Fruit fly (Drosophila melanogaster) Kc167 (cell line): ENCODE results near the gene retinin.

Experiments used
- h ChIP-seq: fragments of >200 bp; optimal IDR thresholded peaks from 3 replicates; lab custom pipeline; 2018; ENCODE audit warnings: missing external identifiers
- psq ChIP-seq: fragments of >200 bp; optimal IDR thresholded peaks from 2 replicates; lab custom pipeline; 2017; ENCODE audit warnings: missing external identifiers
- ttk ChIP-seq: sonication (Bioruptor generic); optimal IDR thresholded peaks from 2 replicates; lab custom pipeline; 2017; ENCODE audit warnings: missing external identifiers

DNA sequence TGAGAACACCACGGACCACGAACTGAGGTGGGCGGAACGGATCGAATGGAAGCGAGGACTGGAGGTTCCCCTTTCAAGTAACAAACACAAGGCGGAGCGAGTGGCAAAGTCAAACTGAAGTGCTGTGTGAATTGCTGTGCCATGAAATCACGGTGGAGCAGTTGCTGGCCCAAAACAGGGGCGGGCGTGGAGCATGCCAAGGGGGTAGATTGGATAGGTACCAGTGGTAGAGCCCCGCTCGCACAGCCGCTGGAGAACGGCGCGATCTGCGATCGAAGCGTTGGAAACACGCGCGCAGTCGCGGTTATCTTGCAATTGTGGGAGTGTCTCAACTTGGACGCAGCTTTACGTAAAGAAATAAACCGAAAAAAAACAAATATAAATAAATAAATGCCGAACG is 4.0 kb upstream of the retinin start, which contains the start of gene CG13038:
- no peak for TF ChIP-seq psq (lab: Kevin White, UChicago)
- no peak for TF ChIP-seq h (lab: Kevin White, UChicago)
- no peak for TF ChIP-seq ttk (lab: Kevin White, UChicago)
